Worm (Caenorhabditis elegans) whole organism, early embryonic: ENCODE results near the gene T22F3.11.

Source experiments
- B0310.2 ChIP-seq: sonication (generic microtip); optimal IDR thresholded peaks from 2 replicates; lab custom pipeline; 2016; ENCODE audit warnings: mild to moderate bottlenecking, missing genetic modification characterization, missing compliant biosample characterization
- F13C5.2 ChIP-seq: sonication (generic microtip); optimal IDR thresholded peaks from 2 replicates; lab custom pipeline; 2017; ENCODE audit warnings: mild to moderate bottlenecking, missing genetic modification characterization, inconsistent platforms, missing compliant biosample characterization
- aly-1 ChIP-seq: sonication (generic microtip); optimal IDR thresholded peaks from 2 replicates; lab custom pipeline; 2016; ENCODE audit warnings: missing genetic modification characterization, missing compliant biosample characterization
- ama-1 ChIP-seq: fragments of 150-350 bp; optimal IDR thresholded peaks from 2 replicates; lab custom pipeline; 2014
- ceh-13 ChIP-seq: fragments of 200-800 bp; sonication (Bioruptor generic); optimal IDR thresholded peaks from 2 replicates; lab custom pipeline; 2018; ENCODE audit warnings: mild to moderate bottlenecking, missing genetic modification characterization, missing compliant biosample characterization
- ceh-36 ChIP-seq: sonication (generic microtip); optimal IDR thresholded peaks from 2 replicates; lab custom pipeline; 2016; ENCODE audit warnings: missing genetic modification characterization, inconsistent platforms, missing compliant biosample characterization
- ets-7 ChIP-seq: sonication (generic microtip); optimal IDR thresholded peaks from 2 replicates; lab custom pipeline; 2016; ENCODE audit warnings: missing genotype, missing genetic modification characterization, missing compliant biosample characterization
- flt-1 ChIP-seq: fragments of 200-800 bp; sonication (Bioruptor generic); IDR thresholded peaks from 2 replicates; pipeline ENCODE4 v1.3.6; 2022; ENCODE audit warnings: missing genetic modification characterization, missing compliant biosample characterization
- hmbx-1 ChIP-seq: sonication (generic microtip); optimal IDR thresholded peaks from 2 replicates; lab custom pipeline; 2016; ENCODE audit warnings: mild to moderate bottlenecking, missing genetic modification characterization, missing compliant biosample characterization
- hmg-4 ChIP-seq: fragments of 200-800 bp; sonication (Bioruptor generic); optimal IDR thresholded peaks from 2 replicates; lab custom pipeline; 2018; ENCODE audit warnings: mild to moderate bottlenecking, missing genetic modification characterization, missing compliant biosample characterization
- hnd-1 ChIP-seq: sonication (generic microtip); optimal IDR thresholded peaks from 2 replicates; lab custom pipeline; 2016; ENCODE audit warnings: missing genetic modification characterization, missing compliant biosample characterization
- pes-1 ChIP-seq: fragments of 200-800 bp; sonication (Bioruptor generic); IDR thresholded peaks from 2 replicates; pipeline ENCODE4 v1.3.6; 2022; ENCODE audit warnings: missing genetic modification reagents, missing genetic modification characterization, missing compliant biosample characterization
- scrt-1 ChIP-seq: fragments of 200-800 bp; sonication (Bioruptor generic); IDR thresholded peaks from 2 replicates; pipeline ENCODE4 v1.3.6; 2022; ENCODE audit warnings: missing genetic modification characterization, missing compliant biosample characterization
- sea-1 ChIP-seq: fragments of 200-800 bp; sonication (Bioruptor generic); conservative IDR thresholded peaks from 2 replicates; pipeline ENCODE4 v1.3.6; 2022; ENCODE audit warnings: missing genetic modification characterization, missing compliant biosample characterization
- tbx-11 ChIP-seq: fragments of 200-800 bp; sonication (Bioruptor generic); IDR thresholded peaks from 2 replicates; pipeline ENCODE4 v1.3.6; 2022; ENCODE audit warnings: missing genetic modification characterization, missing compliant biosample characterization
- tbx-37 ChIP-seq: fragments of 200-800 bp; sonication (Bioruptor generic); conservative IDR thresholded peaks from 2 replicates; pipeline ENCODE4 v1.3.6; 2022; ENCODE audit warnings: missing genetic modification reagents, missing genetic modification characterization, missing compliant biosample characterization
- tra-4 ChIP-seq: sonication (generic microtip); optimal IDR thresholded peaks from 2 replicates; lab custom pipeline; 2017; ENCODE audit warnings: missing genetic modification characterization, missing compliant biosample characterization

The T22F3.11 gene

ce11 chrV:3637086-3637485, 22.7 kb upstream of the T22F3.11 start, which contains the start of gene srx-41:
srx-41 (minus strand) TSS chrV:3637186.
- TF ChIP-seq B0310.2 (tag; lab: Kevin White, UChicago) (no peak), aly-1 (tag; lab: Kevin White, UChicago) (no peak), ama-1 (lab: Kevin White, UChicago) (no peak), hnd-1 (tag; lab: Kevin White, UChicago) (no peak), pes-1 (GFP tag; lab: Robert Waterston, UW) (no peak), tbx-37 (GFP tag; lab: Robert Waterston, UW) (no peak)

- TF ChIP-seq tbx-11 (GFP tag; lab: Robert Waterston, UW) (no peak), ceh-36 (tag; lab: Kevin White, UChicago) (no peak), B0310.2 (tag; lab: Kevin White, UChicago) (no peak), flt-1 (GFP tag; lab: Robert Waterston, UW) (no peak), hnd-1 (tag; lab: Kevin White, UChicago) (no peak), hmbx-1 (tag; lab: Kevin White, UChicago) (no peak), hmg-4 (GFP tag; lab: Kevin White, UChicago) (no peak), F13C5.2 (tag; lab: Kevin White, UChicago) (no peak), ets-7 (tag; lab: Kevin White, UChicago) (no peak), tra-4 (tag; lab: Kevin White, UChicago) (no peak), aly-1 (tag; lab: Kevin White, UChicago) (no peak), ama-1 (lab: Kevin White, UChicago) (no peak), ceh-13 (GFP tag; lab: Kevin White, UChicago) (no peak), pes-1 (GFP tag; lab: Robert Waterston, UW) (no peak), scrt-1 (GFP tag; lab: Robert Waterston, UW) (no peak), sea-1 (GFP tag; lab: Robert Waterston, UW) (no peak), tbx-37 (GFP tag; lab: Robert Waterston, UW) (no peak)
These were observed 20.1 kb upstream of the T22F3.11 start for ce11 chrV:3634293-3635016.

- TF ChIP-seq tbx-11 (GFP tag; lab: Robert Waterston, UW), result no peak
- TF ChIP-seq hnd-1 (tag; lab: Kevin White, UChicago), result no peak
- TF ChIP-seq scrt-1 (GFP tag; lab: Robert Waterston, UW), result no peak
- TF ChIP-seq aly-1 (tag; lab: Kevin White, UChicago), result no peak
- no peak for TF ChIP-seq hmbx-1 (tag; lab: Kevin White, UChicago)
- TF ChIP-seq ets-7 (tag; lab: Kevin White, UChicago), result no peak
- TF ChIP-seq hmg-4 (GFP tag; lab: Kevin White, UChicago), result no peak
- no peak for TF ChIP-seq F13C5.2 (tag; lab: Kevin White, UChicago)
- TF ChIP-seq ceh-36 (tag; lab: Kevin White, UChicago), result no peak
These were observed 18.7 kb upstream of the T22F3.11 start, which contains the start of gene F59B1.2 for ce11 chrV:3633041-3633440. F59B1.2 (plus strand) TSS chrV:3633341.

ce11 chrV:3632249-3633030, 18.1 kb upstream of the T22F3.11 start:
- TF ChIP-seq ceh-36 (tag; lab: Kevin White, UChicago) (no peak), tra-4 (tag; lab: Kevin White, UChicago) (no peak), tbx-11 (GFP tag; lab: Robert Waterston, UW) (no peak), tbx-37 (GFP tag; lab: Robert Waterston, UW) (no peak), sea-1 (GFP tag; lab: Robert Waterston, UW) (no peak)

ce11 chrV:3631591-3631990, 17.2 kb upstream of the T22F3.11 start, which contains the start of gene F59B1.6:
F59B1.6 (minus strand) TSS chrV:3631691.
- TF ChIP-seq hmbx-1 (tag; lab: Kevin White, UChicago) (no peak), aly-1 (tag; lab: Kevin White, UChicago) (no peak), flt-1 (GFP tag; lab: Robert Waterston, UW) (no peak), ama-1 (lab: Kevin White, UChicago) (no peak), hnd-1 (tag; lab: Kevin White, UChicago) (no peak), tbx-37 (GFP tag; lab: Robert Waterston, UW) (no peak), hmg-4 (GFP tag; lab: Kevin White, UChicago) (no peak), ets-7 (tag; lab: Kevin White, UChicago) (no peak), F13C5.2 (tag; lab: Kevin White, UChicago) (no peak), scrt-1 (GFP tag; lab: Robert Waterston, UW) (no peak), B0310.2 (tag; lab: Kevin White, UChicago) (no peak), pes-1 (GFP tag; lab: Robert Waterston, UW) (no peak), tra-4 (tag; lab: Kevin White, UChicago) (no peak), sea-1 (GFP tag; lab: Robert Waterston, UW) (no peak), tbx-11 (GFP tag; lab: Robert Waterston, UW) (no peak), ceh-13 (GFP tag; lab: Kevin White, UChicago) (no peak), ceh-36 (tag; lab: Kevin White, UChicago) (no peak)

ce11 chrV:3626944-3627343, 12.6 kb upstream of the T22F3.11 start, which contains the start of gene F59B1.4:
F59B1.4 (minus strand) TSS chrV:3627044.
- TF ChIP-seq hmg-4 (GFP tag; lab: Kevin White, UChicago) (no peak), sea-1 (GFP tag; lab: Robert Waterston, UW) (no peak), flt-1 (GFP tag; lab: Robert Waterston, UW) (no peak), F13C5.2 (tag; lab: Kevin White, UChicago) (no peak), pes-1 (GFP tag; lab: Robert Waterston, UW) (no peak), hnd-1 (tag; lab: Kevin White, UChicago) (no peak), tbx-11 (GFP tag; lab: Robert Waterston, UW) (no peak), ets-7 (tag; lab: Kevin White, UChicago) (no peak), ceh-13 (GFP tag; lab: Kevin White, UChicago) (no peak), ceh-36 (tag; lab: Kevin White, UChicago) (no peak), tbx-37 (GFP tag; lab: Robert Waterston, UW) (no peak), hmbx-1 (tag; lab: Kevin White, UChicago) (no peak), B0310.2 (tag; lab: Kevin White, UChicago) (no peak), scrt-1 (GFP tag; lab: Robert Waterston, UW) (no peak), aly-1 (tag; lab: Kevin White, UChicago) (no peak), tra-4 (tag; lab: Kevin White, UChicago) (no peak), ama-1 (lab: Kevin White, UChicago) (no peak)
